Fruit fly (Drosophila melanogaster): Measurements from ENCODE around the gene Orct2.

The Orct2 gene

DNA sequence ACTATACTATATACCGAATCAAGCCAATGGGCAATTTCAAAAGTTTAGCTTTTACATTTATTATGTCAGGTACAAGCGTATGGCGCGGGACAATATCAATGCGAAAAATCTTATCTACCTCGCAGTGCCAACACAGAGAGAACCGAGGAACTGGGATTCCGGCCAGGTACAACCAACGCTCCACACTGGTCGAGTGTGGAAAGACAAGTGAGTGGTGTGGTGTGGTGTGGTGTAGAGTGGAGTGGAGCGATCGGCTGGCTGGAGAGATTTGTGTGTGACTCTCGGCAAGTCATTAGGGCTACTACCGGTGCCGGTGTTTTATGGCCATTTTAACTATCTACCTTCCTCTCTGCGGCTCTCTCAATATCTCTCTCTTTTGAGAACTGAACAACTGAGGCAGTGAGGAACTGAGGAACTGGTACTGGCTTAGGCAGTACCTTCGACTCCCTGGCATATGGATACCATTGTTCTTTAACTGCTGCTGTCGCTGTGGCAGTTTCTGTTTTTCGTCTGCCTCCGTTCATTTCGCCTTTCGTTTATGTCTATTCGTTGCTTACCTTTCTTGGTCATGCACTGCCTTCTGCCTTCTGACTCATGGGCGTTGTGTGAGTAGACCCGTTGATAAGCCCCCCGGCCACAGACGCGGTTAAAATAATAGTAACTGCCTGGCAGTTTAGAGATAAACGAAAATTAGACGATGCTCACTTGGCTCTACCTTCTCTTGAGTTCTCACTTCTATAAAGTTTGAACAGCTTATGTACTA lies 13.4 kb upstream of the Orct2 start:
- TF ChIP-seq usp (GFP tag; optimal IDR thresholded peaks at IDR 0.05) (no peak), Dll (optimal IDR thresholded peaks at IDR 0.05) (peak; percentile 81), CG8478 (optimal IDR thresholded peaks at IDR 0.05) (no peak), pan (optimal IDR thresholded peaks at IDR 0.05) (no peak), psq (optimal IDR thresholded peaks at IDR 0.05) (no peak), EcR (GFP tag; optimal IDR thresholded peaks at IDR 0.05) (no peak)

- TF ChIP-seq Dll (optimal IDR thresholded peaks at IDR 0.05): no peak
- no peak for TF ChIP-seq usp (GFP tag; optimal IDR thresholded peaks at IDR 0.05)
- no peak for TF ChIP-seq CG8478 (optimal IDR thresholded peaks at IDR 0.05)
- no peak for TF ChIP-seq pan (optimal IDR thresholded peaks at IDR 0.05)
Observed at dm6 chr3R:24260041-24260379, 12.8 kb upstream of the Orct2 start.

DNA sequence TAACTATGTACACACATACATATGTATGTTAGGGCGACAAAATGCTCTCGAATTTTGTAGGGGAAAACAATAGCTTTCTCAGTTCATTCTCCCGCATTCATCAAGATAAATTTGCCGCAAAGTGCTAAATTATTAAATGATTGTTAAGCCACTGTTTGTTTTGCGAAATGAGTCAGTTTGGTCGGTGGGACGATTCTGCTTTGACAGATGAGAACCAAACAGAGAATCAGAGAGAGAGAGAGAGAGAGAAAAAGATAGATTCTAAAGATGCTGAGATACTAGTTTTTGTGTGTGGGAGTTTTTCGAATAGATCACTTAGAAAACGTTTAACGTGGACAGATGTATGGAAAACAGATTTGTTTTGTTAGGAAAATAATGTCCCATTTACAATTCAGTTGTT lies 12.4 kb upstream of the Orct2 start:
- TF ChIP-seq CG8478 (optimal IDR thresholded peaks at IDR 0.05) (no peak), psq (optimal IDR thresholded peaks at IDR 0.05) (no peak), Dll (optimal IDR thresholded peaks at IDR 0.05) (no peak), pan (optimal IDR thresholded peaks at IDR 0.05) (no peak), usp (GFP tag; optimal IDR thresholded peaks at IDR 0.05) (no peak), EcR (GFP tag; optimal IDR thresholded peaks at IDR 0.05) (no peak)

dm6 chr3R:24261380-24262021 lies 11.3 kb upstream of the Orct2 start:
- TF ChIP-seq EcR (GFP tag; optimal IDR thresholded peaks at IDR 0.05): no peak
- no peak for TF ChIP-seq usp (GFP tag; optimal IDR thresholded peaks at IDR 0.05)
- TF ChIP-seq Dll (optimal IDR thresholded peaks at IDR 0.05): no peak

dm6 chr3R:24262923-24263322 lies 9.9 kb upstream of the Orct2 start:
- TF ChIP-seq EcR (GFP tag; optimal IDR thresholded peaks at IDR 0.05) (no peak), CG8478 (optimal IDR thresholded peaks at IDR 0.05) (no peak), usp (GFP tag; optimal IDR thresholded peaks at IDR 0.05) (no peak), Dll (optimal IDR thresholded peaks at IDR 0.05) (no peak), psq (optimal IDR thresholded peaks at IDR 0.05) (no peak), pan (optimal IDR thresholded peaks at IDR 0.05) (no peak)

dm6 chr3R:24263588-24264413 lies 9.0 kb upstream of the Orct2 start:
- TF ChIP-seq pan (optimal IDR thresholded peaks at IDR 0.05): no peak
- TF ChIP-seq EcR (GFP tag; optimal IDR thresholded peaks at IDR 0.05): no peak
- TF ChIP-seq psq (optimal IDR thresholded peaks at IDR 0.05): no peak
- no peak for TF ChIP-seq CG8478 (optimal IDR thresholded peaks at IDR 0.05)
- no peak for TF ChIP-seq Dll (optimal IDR thresholded peaks at IDR 0.05)
- TF ChIP-seq usp (GFP tag; optimal IDR thresholded peaks at IDR 0.05): no peak

dm6 chr3R:24264414-24265363 lies 8.1 kb upstream of the Orct2 start:
- TF ChIP-seq EcR (GFP tag; optimal IDR thresholded peaks at IDR 0.05) (no peak), CG8478 (optimal IDR thresholded peaks at IDR 0.05) (no peak), Dll (optimal IDR thresholded peaks at IDR 0.05) (no peak), pan (optimal IDR thresholded peaks at IDR 0.05) (no peak), usp (GFP tag; optimal IDR thresholded peaks at IDR 0.05) (no peak), psq (optimal IDR thresholded peaks at IDR 0.05) (no peak)

- no peak for TF ChIP-seq Dll (optimal IDR thresholded peaks at IDR 0.05)
- no peak for TF ChIP-seq CG8478 (optimal IDR thresholded peaks at IDR 0.05)
- TF ChIP-seq pan (optimal IDR thresholded peaks at IDR 0.05): no peak
- TF ChIP-seq usp (GFP tag; optimal IDR thresholded peaks at IDR 0.05): no peak
- TF ChIP-seq EcR (GFP tag; optimal IDR thresholded peaks at IDR 0.05): peak in 1 of 2 experiments; percentile 56
- TF ChIP-seq psq (optimal IDR thresholded peaks at IDR 0.05): no peak
Observed at dm6 chr3R:24266786-24267579, 5.8 kb upstream of the Orct2 start.

DNA sequence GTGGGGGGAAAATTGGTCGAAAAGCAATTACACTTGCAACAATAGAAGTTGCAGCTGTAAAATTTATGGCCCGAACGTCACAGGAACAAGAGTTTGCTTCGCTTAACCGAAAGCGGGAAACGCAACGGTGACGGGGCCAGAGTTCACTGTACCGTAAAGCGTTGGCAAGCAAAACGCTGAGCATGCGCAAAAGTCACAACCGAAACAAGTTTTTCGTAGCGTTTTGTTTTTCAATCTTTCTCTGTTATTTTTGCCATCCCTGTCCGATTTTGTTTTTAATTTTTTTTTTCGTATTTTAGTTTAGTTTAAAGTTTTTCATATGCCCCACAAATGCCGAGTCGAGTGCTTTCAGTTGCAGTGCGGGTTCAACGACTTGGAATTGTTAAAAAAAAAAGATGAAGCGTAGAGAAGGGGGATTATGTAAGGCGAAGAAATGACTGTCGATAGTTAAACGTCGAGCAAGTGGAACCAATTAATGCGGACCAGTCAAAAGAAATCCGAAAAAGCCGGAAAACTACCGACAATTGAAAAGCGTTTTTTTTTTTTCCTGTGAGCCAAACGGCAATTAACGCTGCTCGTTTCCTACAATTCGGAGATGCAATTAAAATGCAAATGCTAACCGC lies 5.1 kb upstream of the Orct2 start:
- TF ChIP-seq EcR (GFP tag; optimal IDR thresholded peaks at IDR 0.05): peak in 1 of 2 experiments; percentile 44
- TF ChIP-seq CG8478 (optimal IDR thresholded peaks at IDR 0.05): no peak

DNA sequence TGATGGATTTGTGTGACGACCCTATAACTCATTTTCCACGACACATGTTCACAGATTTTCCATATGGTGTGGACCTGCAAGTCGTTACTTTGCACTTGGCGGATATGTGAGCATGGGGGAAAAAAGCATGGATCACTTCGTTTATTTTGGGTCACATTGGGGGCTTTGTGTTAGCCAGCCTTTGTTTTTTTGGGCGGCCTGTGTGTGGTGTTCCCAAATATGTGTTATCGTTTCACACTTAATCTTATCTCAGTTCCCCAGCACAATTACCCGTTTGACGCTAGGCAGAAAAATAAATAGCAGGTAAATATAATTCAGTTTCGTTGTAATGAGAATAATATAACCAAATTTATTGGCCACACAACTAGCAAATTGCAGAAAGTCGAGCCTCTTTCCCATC lies 4.5 kb upstream of the Orct2 start:
- TF ChIP-seq CG8478 (optimal IDR thresholded peaks at IDR 0.05) (no peak), EcR (GFP tag; optimal IDR thresholded peaks at IDR 0.05) (no peak), psq (optimal IDR thresholded peaks at IDR 0.05) (no peak), usp (GFP tag; optimal IDR thresholded peaks at IDR 0.05) (no peak), Dll (optimal IDR thresholded peaks at IDR 0.05) (no peak), pan (optimal IDR thresholded peaks at IDR 0.05) (no peak)
